Fruit fly (Drosophila melanogaster) whole organism, pupa: Measurements from ENCODE around the gene HP1D3csd.

ENCODE experiments used
- CG10348 ChIP-seq: fragments of 200-800 bp; sonication (Bioruptor generic); IDR thresholded peaks from 2 replicates; pipeline ENCODE4 v1.3.6; 2022; ENCODE audit warnings: missing biosample characterization, missing genetic modification characterization
- CG12605 ChIP-seq: fragments of 200-800 bp; sonication (Bioruptor generic); IDR thresholded peaks from 2 replicates; pipeline ENCODE4 v1.3.6; 2022; ENCODE audit warnings: missing biosample characterization, missing genetic modification characterization
- CG13204 ChIP-seq: fragments of 200-800 bp; sonication (Bioruptor generic); optimal IDR thresholded peaks from 2 replicates; lab custom pipeline; 2018; ENCODE audit warnings: missing biosample characterization, mild to moderate bottlenecking, missing genetic modification characterization, moderate library complexity
- CG14655 ChIP-seq: fragments of 200-800 bp; sonication (Bioruptor generic); optimal IDR thresholded peaks from 3 replicates; lab custom pipeline; 2017; ENCODE audit warnings: mild to moderate bottlenecking, missing biosample characterization, missing genetic modification reagents, missing genetic modification characterization
- CG15710 ChIP-seq: fragments of 200-800 bp; sonication (Bioruptor generic); optimal IDR thresholded peaks from 2 replicates; lab custom pipeline; 2018; ENCODE audit warnings: missing biosample characterization, mild to moderate bottlenecking, missing genetic modification characterization, moderate library complexity
- CG17806 ChIP-seq: fragments of 200-800 bp; sonication (Bioruptor generic); optimal IDR thresholded peaks from 2 replicates; lab custom pipeline; 2018; ENCODE audit warnings: missing biosample characterization, mild to moderate bottlenecking, missing genetic modification characterization, moderate library complexity
- CG32121 ChIP-seq: fragments of 200-800 bp; sonication (Bioruptor generic); IDR thresholded peaks from 2 replicates; pipeline ENCODE4 v1.3.6; 2022; ENCODE audit warnings: missing biosample characterization, missing genetic modification characterization
- CG34367 ChIP-seq: fragments of 200-800 bp; sonication (Bioruptor generic); optimal IDR thresholded peaks from 2 replicates; lab custom pipeline; 2018; ENCODE audit warnings: missing biosample characterization, mild to moderate bottlenecking, missing genetic modification characterization
- CG4496 ChIP-seq: fragments of 200-800 bp; sonication (Bioruptor generic); IDR thresholded peaks from 3 replicates; pipeline ENCODE4 v1.3.6; 2022; ENCODE audit warnings: missing biosample characterization, missing genetic modification characterization
- CG8159 ChIP-seq: fragments of 200-800 bp; sonication (Bioruptor generic); optimal IDR thresholded peaks from 3 replicates; lab custom pipeline; 2018; ENCODE audit warnings: missing biosample characterization, mild to moderate bottlenecking, missing genetic modification characterization, moderate library complexity
- CG8301 ChIP-seq: fragments of 200-800 bp; sonication (Bioruptor generic); optimal IDR thresholded peaks from 2 replicates; lab custom pipeline; 2018; ENCODE audit warnings: missing biosample characterization, mild to moderate bottlenecking, missing genetic modification characterization
- CG9948 ChIP-seq: fragments of 200-800 bp; sonication (Bioruptor generic); optimal IDR thresholded peaks from 2 replicates; lab custom pipeline; 2018; ENCODE audit warnings: missing biosample characterization, mild to moderate bottlenecking, missing genetic modification characterization, moderate library complexity
- D1 ChIP-seq: fragments of 200-800 bp; sonication (Bioruptor generic); optimal IDR thresholded peaks from 2 replicates; lab custom pipeline; 2018; ENCODE audit warnings: missing biosample characterization, mild to moderate bottlenecking, missing genetic modification characterization, moderate library complexity
- EcR ChIP-seq: fragments of 200-800 bp; sonication (Bioruptor generic); optimal IDR thresholded peaks from 3 replicates; lab custom pipeline; 2019; ENCODE audit warnings: missing biosample characterization, missing genetic modification characterization, mild to moderate bottlenecking, moderate library complexity, missing genetic modification reagents
- Ets98B ChIP-seq: fragments of 200-800 bp; sonication (Bioruptor generic); IDR thresholded peaks from 2 replicates; pipeline ENCODE4 v1.3.6; 2022; ENCODE audit warnings: missing biosample characterization, missing genetic modification characterization
- Pif1A ChIP-seq: fragments of 200-800 bp; sonication (Bioruptor generic); optimal IDR thresholded peaks from 3 replicates; lab custom pipeline; 2016; ENCODE audit warnings: missing biosample characterization, missing genetic modification characterization
- Pif1B ChIP-seq: fragments of 200-800 bp; sonication (Bioruptor generic); optimal IDR thresholded peaks from 3 replicates; lab custom pipeline; 2016; ENCODE audit warnings: missing biosample characterization, missing genetic modification characterization
- Snoo ChIP-seq: fragments of 200-800 bp; sonication (Bioruptor generic); optimal IDR thresholded peaks from 3 replicates; lab custom pipeline; 2017; ENCODE audit warnings: missing biosample characterization, mild to moderate bottlenecking, missing genetic modification characterization, inconsistent platforms
- fd96Ca ChIP-seq: fragments of 200-800 bp; sonication (Bioruptor generic); IDR thresholded peaks from 3 replicates; pipeline ENCODE4 v1.3.6; 2022; ENCODE audit warnings: missing biosample characterization, missing genetic modification characterization
- gl ChIP-seq: fragments of 200-800 bp; sonication (Bioruptor generic); optimal IDR thresholded peaks from 2 replicates; lab custom pipeline; 2018; ENCODE audit warnings: missing biosample characterization, mild to moderate bottlenecking, missing genetic modification characterization
- rn ChIP-seq: fragments of 200-800 bp; sonication (Bioruptor generic); IDR thresholded peaks from 2 replicates; pipeline ENCODE4 v1.3.6; 2022; ENCODE audit warnings: missing biosample characterization, missing genetic modification characterization

HP1D3csd gene

DNA sequence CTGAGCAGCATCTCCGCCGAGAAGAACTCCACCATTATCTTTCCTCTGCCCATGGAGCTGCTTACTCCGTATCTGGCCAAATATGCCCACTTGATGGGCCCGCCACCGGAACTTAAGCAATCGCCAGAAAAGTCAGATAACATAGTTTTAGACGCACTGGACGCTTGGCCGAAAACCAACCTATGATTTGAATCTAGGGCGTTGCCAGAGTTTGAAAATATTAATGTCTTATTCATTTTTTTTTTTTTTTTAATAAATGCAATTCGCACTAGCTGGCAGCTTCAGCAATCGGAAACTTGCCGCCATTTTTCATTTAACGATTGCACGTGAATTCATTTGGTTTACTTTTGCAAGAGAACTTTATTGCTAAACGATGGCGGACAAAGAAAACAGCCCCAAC, at the start of gene HP1D3csd:
TSS of gene HP1D3csd (plus strand) at position 312 of the 400 bp plus-strand sequence.
- TF ChIP-seq fd96Ca (GFP tag; lab: Robert Waterston, UW) (peak; percentile 33; the same call in 1 of the 3 replicates), CG12605 (GFP tag; lab: Robert Waterston, UW) (no peak), CG15710 (no peak), CG8301 (no peak), CG32121 (0 out of 2 replicates have a peak, but pooled peaks have one; percentile 15)

DNA sequence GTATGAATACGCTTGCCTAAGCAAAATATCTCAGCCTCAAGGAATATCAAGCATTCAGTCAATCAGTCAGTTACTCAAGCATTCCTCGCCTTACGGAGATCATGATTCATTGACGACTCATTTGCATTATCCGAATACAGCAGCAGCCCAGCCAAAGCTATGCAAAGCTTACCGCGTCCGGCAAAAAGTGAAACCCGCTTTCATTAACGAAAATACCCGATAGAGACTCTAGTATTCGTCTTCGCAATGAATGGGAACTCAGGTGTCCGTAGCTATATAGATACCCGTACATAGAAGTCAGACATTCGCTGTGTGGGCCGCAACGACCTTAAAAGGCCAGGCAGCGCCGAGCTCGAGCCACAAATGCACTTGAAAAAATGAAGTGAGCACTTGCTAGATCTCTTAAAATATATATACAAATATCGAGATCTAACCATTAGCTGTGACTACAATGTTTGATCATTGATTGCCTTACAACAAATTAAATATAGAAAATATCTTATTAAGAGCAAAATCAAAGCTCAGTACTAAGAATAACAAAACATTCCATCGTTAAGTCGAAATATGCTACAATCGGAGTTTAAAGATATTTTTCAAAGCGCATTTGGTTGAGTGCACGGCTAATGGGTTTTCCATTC, 45.1 kb upstream of the HP1D3csd start:
- TF ChIP-seq Pif1A (GFP tag; lab: Kevin White, UChicago) (peak; percentile 64), CG17806 (tag; lab: Kevin White, UChicago) (peak; percentile 55), CG4496 (GFP tag; lab: Robert Waterston, UW) (peak; percentile 25; the same call in 1 of the 3 replicates), CG34367 (tag; lab: Kevin White, UChicago) (peak; percentile 53), Pif1B (GFP tag; lab: Kevin White, UChicago) (peak; percentile 53), CG12605 (GFP tag; lab: Robert Waterston, UW) (no peak), CG15710 (peak; percentile 68), gl (tag; lab: Kevin White, UChicago) (no peak), EcR (GFP tag; lab: Kevin White, UChicago) (peak; percentile 25), CG9948 (tag; lab: Kevin White, UChicago) (peak; percentile 69), CG32121 (peak; percentile 50), CG14655 (GFP tag; lab: Kevin White, UChicago) (peak; percentile 84), CG13204 (peak; percentile 6), CG10348 (no peak), Snoo (peak; percentile 20), fd96Ca (GFP tag; lab: Robert Waterston, UW) (no peak), CG8301 (peak; percentile 75), CG8159 (peak; percentile 68), rn (GFP tag; lab: Robert Waterston, UW) (no peak), D1 (tag; lab: Kevin White, UChicago) (peak; percentile 47), Ets98B (GFP tag; lab: Robert Waterston, UW) (peak; percentile 19)

DNA sequence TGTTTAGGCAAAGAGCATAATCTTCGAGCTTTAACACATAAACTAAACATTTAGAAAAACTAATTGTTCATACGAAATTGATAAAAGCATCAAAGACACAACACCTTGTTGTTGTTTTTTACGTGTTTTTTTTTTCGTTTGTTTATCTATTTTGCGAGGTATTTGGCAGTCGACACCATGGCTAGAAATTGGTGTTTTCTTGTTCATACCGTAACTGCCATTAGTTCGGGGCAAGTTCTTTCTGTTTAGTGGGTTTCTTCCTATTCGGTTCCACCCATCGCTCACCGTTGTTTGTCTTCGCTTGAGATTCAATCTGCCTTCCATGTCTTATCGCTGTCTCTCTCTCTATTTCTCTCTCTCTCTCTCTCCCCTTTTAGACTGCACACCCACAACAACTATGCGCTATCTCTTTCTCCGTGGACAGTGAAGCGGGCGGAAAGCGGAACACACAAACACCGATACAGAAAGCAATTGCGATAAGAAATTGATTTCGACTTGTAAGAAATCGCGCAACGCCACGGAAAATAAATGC, 43.5 kb upstream of the HP1D3csd start:
- peak; percentile 78 for TF ChIP-seq Pif1B (GFP tag; lab: Kevin White, UChicago)
- TF ChIP-seq CG10348: no peak
- TF ChIP-seq CG34367 (tag; lab: Kevin White, UChicago): no peak
- TF ChIP-seq CG17806 (tag; lab: Kevin White, UChicago): no peak
- peak; percentile 15 for TF ChIP-seq CG8159
- TF ChIP-seq CG14655 (GFP tag; lab: Kevin White, UChicago): peak; percentile 65
- no peak for TF ChIP-seq D1 (tag; lab: Kevin White, UChicago)
- TF ChIP-seq rn (GFP tag; lab: Robert Waterston, UW): no peak
- no peak for TF ChIP-seq CG15710
- TF ChIP-seq fd96Ca (GFP tag; lab: Robert Waterston, UW): peak; percentile 24; the same call in 1 of the 3 replicates
- no peak for TF ChIP-seq Snoo
- TF ChIP-seq CG12605 (GFP tag; lab: Robert Waterston, UW): no peak
- peak; percentile 50 for TF ChIP-seq CG9948 (tag; lab: Kevin White, UChicago)
- no peak for TF ChIP-seq Ets98B (GFP tag; lab: Robert Waterston, UW)
- peak; percentile 45 for TF ChIP-seq CG8301
- TF ChIP-seq CG13204: peak; percentile 47
- no peak for TF ChIP-seq CG32121
- TF ChIP-seq EcR (GFP tag; lab: Kevin White, UChicago): peak; percentile 21
- no peak; the same call in 2 of the 3 replicates for TF ChIP-seq CG4496 (GFP tag; lab: Robert Waterston, UW)
- no peak for TF ChIP-seq gl (tag; lab: Kevin White, UChicago)
- peak; percentile 72 for TF ChIP-seq Pif1A (GFP tag; lab: Kevin White, UChicago)
- TF ChIP-seq, all 21 proteins: peak for 9

DNA sequence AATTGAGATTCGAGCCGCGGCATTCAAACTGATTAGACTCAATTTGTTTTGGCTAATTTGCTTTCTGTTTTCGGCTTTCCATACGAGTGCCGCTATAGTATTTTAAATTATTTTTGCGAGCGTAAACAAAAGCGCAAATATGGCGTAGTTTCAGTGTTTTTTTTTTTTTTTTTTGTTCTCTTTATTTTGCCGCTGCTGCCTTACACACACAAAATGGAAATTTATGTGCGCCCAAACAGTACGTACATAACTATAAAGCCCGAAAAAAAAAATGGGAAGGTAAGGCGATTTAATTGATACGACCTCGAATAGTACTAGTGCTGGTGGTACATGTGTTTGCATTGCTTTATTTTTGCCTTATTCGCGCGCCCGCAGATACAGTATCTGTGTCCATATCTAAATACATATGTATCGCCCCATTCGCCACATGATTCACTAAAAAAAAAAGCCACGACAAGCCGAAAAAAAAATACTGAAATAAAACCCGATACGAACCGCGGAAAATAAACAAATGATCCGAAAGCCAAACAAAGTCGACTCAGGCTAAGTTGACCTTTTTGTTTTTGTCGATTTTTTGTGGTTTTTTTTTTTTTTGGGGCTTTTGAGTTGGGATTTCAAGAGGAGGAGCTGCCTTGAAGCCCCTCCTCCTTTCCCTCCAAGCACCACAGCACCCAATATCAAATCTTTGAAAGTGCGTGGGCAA, 41.9 kb upstream of the HP1D3csd start:
- TF ChIP-seq D1 (tag; lab: Kevin White, UChicago): no peak
- 0 out of 3 replicates have a peak, but pooled peaks have one; percentile 11 for TF ChIP-seq fd96Ca (GFP tag; lab: Robert Waterston, UW)
- peak; percentile 43; the same call in 1 of the 3 replicates for TF ChIP-seq CG4496 (GFP tag; lab: Robert Waterston, UW)
- no peak for TF ChIP-seq CG10348
- TF ChIP-seq Pif1A (GFP tag; lab: Kevin White, UChicago): peak; percentile 40

DNA sequence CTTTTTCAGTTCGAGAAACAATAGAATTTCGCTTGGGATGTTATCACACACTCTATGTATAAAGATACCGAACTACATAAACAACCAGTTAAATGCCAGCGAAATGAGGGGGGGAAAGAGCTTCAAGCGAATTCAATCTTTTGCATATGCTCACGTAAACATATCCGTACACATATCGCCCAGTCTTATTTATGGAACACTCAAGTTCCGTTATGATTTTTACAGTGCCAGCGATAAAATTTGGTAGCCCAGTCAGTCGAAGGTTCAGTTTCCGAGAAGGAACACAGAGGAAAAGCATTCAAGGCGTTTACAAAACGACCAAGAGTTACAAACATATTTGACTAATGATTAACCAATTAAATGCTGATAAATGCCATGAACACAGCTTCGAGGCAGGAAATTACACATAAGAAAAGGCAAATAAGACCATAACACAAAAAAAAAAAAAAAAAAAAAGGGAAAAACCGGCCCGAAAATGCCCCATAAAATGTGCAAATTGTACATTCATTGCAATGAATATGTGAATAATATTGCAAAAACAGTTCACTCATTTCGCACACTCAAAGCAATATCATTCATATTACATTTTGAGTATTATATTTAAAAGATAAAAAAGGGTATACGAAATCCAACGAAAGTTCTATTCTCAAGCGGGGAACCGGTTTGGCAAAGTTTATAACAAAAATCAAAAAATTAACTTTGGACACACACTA, 41.1 kb upstream of the HP1D3csd start:
- TF ChIP-seq CG34367 (tag; lab: Kevin White, UChicago): no peak
- TF ChIP-seq D1 (tag; lab: Kevin White, UChicago): no peak
- no peak for TF ChIP-seq gl (tag; lab: Kevin White, UChicago)
- TF ChIP-seq rn (GFP tag; lab: Robert Waterston, UW): no peak
- TF ChIP-seq EcR (GFP tag; lab: Kevin White, UChicago): no peak
- TF ChIP-seq Pif1A (GFP tag; lab: Kevin White, UChicago): no peak
- TF ChIP-seq CG8301: no peak
